Worm (Caenorhabditis elegans): ENCODE data around the gene trp-1.

trp-1 gene

DNA sequence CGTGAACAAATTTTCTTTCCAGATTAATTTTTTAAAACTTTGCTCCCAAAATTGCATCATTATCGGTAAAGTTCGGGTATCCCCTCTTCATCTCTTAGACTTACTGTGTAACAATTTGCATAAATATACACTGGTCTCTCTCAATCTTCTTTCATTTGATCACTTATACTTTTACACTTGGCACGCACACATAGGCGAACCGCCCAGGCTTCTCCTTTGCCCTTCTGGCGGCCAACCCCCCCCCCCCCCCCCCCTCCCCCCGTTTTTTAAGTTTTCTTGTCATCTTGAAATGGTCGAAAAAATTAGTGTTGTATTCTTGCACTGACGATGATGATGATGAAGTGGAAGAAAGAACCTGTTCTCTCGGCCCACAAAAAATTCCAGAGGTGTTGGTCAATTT is 35.4 kb downstream of the trp-1 start:
- TF ChIP-seq rbr-2 (tag; optimal IDR thresholded peaks at IDR 0.05) (no peak), ztf-11 (tag; optimal IDR thresholded peaks at IDR 0.05) (no peak), set-16 (GFP tag; IDR thresholded peaks at IDR 0.05) (peak; percentile 83; the same call in 1 of the 2 replicates)

DNA sequence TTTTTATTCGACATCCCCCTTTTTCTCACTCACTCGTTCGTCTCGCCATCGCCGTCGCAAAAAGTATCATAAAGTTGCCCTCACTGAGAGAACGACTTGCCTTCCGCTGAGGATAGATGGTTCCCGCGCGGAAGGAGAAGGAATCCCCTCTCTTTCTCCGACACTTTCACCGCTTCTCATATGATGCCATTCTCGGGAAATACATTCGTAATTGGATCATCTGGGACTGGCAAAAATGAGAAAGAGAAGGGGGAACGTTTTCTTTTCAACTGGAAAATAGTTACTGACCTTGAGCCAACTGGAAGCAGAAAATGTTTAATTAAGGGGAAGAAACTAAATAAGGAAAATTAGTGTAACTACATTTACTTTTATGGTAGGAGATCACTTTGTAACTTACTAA is 36.9 kb downstream of the trp-1 start:
- TF ChIP-seq ZK337.2 (GFP tag; IDR thresholded peaks at IDR 0.05): 0 out of 2 replicates have a peak, but pooled peaks have one; percentile 18
- no peak for TF ChIP-seq jun-1 (tag; optimal IDR thresholded peaks at IDR 0.05)
- TF ChIP-seq hlh-11 (tag; optimal IDR thresholded peaks at IDR 0.05): peak; percentile 13
- no peak for TF ChIP-seq Y75B8A.6 (GFP tag; IDR thresholded peaks at IDR 0.05)

DNA sequence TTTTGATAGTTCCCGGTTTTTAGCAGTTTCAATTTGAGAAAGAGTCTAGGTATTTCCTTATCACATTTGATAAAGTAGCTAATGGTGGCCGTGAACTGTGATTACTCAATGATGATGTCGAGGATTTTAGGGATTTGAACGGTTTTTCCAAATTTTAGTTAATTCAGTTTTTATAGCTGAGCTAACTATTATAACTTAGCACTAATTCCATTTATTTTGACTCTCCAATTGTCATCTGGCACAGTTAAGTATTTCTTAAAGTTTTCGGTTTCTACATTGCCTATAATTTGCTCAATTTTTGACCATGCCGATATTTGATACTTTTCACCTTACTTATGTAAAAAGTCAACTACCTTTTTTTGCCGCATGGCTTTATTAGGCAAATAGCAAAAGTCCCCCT is 38.4 kb downstream of the trp-1 start:
- TF ChIP-seq dpl-1 (GFP tag; optimal IDR thresholded peaks at IDR 0.05) (no peak), spr-1 (tag; optimal IDR thresholded peaks at IDR 0.05) (no peak), Y75B8A.6 (GFP tag; IDR thresholded peaks at IDR 0.05) (no peak), unc-62 (GFP tag; optimal IDR thresholded peaks at IDR 0.05 in 1 of 2) (peak in 1 of 2 experiments; percentile 90), unc-62 (tag; optimal IDR thresholded peaks at IDR 0.05) (no peak)

DNA sequence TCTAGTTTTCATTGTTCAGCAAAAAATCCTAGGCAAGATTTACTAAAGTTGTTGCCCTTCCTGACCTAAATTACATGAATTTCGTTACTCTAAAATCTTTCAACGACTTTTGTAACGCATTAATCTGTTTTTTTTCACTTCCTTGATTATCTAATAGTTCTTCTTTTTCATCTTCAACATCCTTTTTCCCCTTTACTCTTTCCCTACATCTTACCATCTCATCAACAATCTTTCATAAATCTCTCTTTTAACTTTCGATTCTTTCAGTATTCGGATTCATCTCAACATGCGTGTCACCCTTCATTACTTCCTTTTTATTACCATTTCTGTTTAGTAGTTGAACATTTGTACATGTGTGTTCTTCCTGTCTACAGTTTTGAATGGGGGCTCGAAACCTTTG is 38.9 kb downstream of the trp-1 start:
- TF ChIP-seq mxl-3 (GFP tag; optimal IDR thresholded peaks at IDR 0.05): no peak
- no peak for TF ChIP-seq lim-7 (GFP tag; IDR thresholded peaks at IDR 0.05)
- TF ChIP-seq attf-4 (tag; optimal IDR thresholded peaks at IDR 0.05): no peak
- no peak for TF ChIP-seq duxl-1 (tag; optimal IDR thresholded peaks at IDR 0.05; ENCODE audit: poor library complexity)
- TF ChIP-seq Y105C5A.15 (GFP tag; IDR thresholded peaks at IDR 0.05): no peak
- no peak for TF ChIP-seq lin-38 (GFP tag; IDR thresholded peaks at IDR 0.05)
- TF ChIP-seq dmd-9 (GFP tag; IDR thresholded peaks at IDR 0.05): no peak
- no peak for TF ChIP-seq F26F4.8 (GFP tag; conservative IDR thresholded peaks at IDR 0.05)
- TF ChIP-seq aly-2 (tag; optimal IDR thresholded peaks at IDR 0.05): no peak
- TF ChIP-seq nhr-77 (tag; optimal IDR thresholded peaks at IDR 0.05): no peak

DNA sequence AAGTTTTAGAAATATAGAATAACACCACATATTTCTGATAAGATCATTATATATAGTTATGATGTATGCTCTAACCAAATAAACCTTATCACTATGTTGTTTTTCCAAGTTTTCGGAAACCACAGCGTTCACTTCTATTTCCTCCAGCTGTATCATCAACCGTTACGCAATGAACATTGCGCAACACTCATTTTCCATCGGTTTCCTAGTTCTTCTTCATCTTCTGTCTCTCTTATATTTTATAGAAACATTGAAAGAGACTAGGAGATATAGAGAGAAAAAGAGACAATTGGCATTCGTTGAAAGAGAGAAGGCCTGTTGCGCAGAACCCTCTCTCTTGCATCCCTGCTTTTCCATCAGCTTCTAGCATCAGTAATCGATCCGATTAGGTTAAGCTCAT is 39.4 kb downstream of the trp-1 start:
- TF ChIP-seq daf-16 (GFP tag; optimal IDR thresholded peaks at IDR 0.05) (no peak), daf-16 (tag; optimal IDR thresholded peaks at IDR 0.05) (no peak), vab-7 (GFP tag; IDR thresholded peaks at IDR 0.05) (no peak), nhr-77 (tag; optimal IDR thresholded peaks at IDR 0.05) (no peak), aha-1 (tag) (peak; percentile 84), ama-1 (optimal IDR thresholded peaks at IDR 0.05) (no peak), dve-1 (tag; optimal IDR thresholded peaks at IDR 0.05; ENCODE audit: insufficient read depth) (no peak), nhr-28 (tag; optimal IDR thresholded peaks at IDR 0.05) (peak; percentile 18), nhr-102 (tag; optimal IDR thresholded peaks at IDR 0.05) (no peak), zip-2 (tag; optimal IDR thresholded peaks at IDR 0.05) (no peak), dmd-9 (GFP tag; IDR thresholded peaks at IDR 0.05) (no peak), hlh-30 (tag; optimal IDR thresholded peaks at IDR 0.05; ENCODE audit: insufficient read depth) (no peak), gei-8 (GFP tag; optimal IDR thresholded peaks at IDR 0.05) (no peak), ceh-28 (tag; optimal IDR thresholded peaks at IDR 0.05) (no peak)

DNA sequence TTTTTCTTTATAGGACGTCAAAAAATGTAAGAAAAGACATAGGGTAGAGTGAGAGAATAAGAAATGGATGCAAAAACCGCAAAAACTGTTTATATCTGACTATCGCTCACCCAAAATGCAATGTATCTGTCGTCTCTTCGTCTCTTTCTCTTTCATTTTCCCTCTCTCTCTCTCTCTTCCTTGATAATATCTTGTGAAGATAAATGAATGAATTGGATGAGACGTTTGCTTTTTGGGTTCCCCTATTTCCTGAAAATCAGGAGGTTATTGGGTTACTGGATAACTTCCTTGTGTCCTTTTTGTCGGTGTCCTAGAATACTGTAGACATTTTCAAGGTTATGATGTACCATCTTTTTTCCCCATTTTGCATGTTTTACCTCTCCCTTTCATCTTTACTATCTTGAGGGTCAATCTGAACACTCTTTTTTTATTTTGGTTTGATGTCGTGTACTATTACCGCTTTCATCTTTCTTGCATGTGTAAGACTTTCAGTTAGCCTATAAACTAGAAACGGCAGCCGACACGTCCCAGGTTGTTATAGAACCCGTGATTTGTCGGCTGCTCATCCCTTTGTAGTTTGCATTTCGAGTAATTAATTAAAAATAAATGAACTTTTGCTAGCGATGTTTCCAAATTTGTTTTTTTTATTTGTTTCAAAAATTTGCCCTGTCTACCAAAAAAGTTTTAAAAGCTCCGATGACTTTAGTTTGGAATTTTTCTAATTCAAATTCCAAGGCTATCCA is 40.6 kb downstream of the trp-1 start:
- no peak for TF ChIP-seq dmd-9 (GFP tag; IDR thresholded peaks at IDR 0.05)
- peak; percentile 67 for TF ChIP-seq aha-1 (tag)
- TF ChIP-seq ztf-11 (tag; optimal IDR thresholded peaks at IDR 0.05): no peak
- peak in 1 of 2 experiments; percentile 72 for TF ChIP-seq unc-62 (GFP tag; optimal IDR thresholded peaks at IDR 0.05 in 1 of 2)
- TF ChIP-seq unc-62 (tag; optimal IDR thresholded peaks at IDR 0.05): no peak
- TF ChIP-seq Y5F2A.4 (GFP tag; optimal IDR thresholded peaks at IDR 0.05): no peak
- no peak for TF ChIP-seq set-16 (GFP tag; IDR thresholded peaks at IDR 0.05)
- peak; percentile 15 for TF ChIP-seq nhr-28 (tag; optimal IDR thresholded peaks at IDR 0.05)
- TF ChIP-seq Y105C5A.15 (GFP tag; IDR thresholded peaks at IDR 0.05): no peak
- no peak for TF ChIP-seq mdl-1 (tag; optimal IDR thresholded peaks at IDR 0.05)
